Worm (Caenorhabditis elegans): ENCODE results near the gene epac-1.

ce11 chrIII:10178552-10178951, 10.5 kb upstream of the epac-1 start:
- TF ChIP-seq elt-2 (tag; optimal IDR thresholded peaks at IDR 0.05) (no peak), nhr-237 (tag; optimal IDR thresholded peaks at IDR 0.05) (no peak)
